Fruit fly (Drosophila melanogaster) whole organism, embryonic: ENCODE data around the gene CG43093.

Source experiments
- Aef1 ChIP-seq: fragments of 200-800 bp; sonication (Bioruptor generic); IDR thresholded peaks from 3 replicates; pipeline ENCODE4 v1.3.6; 2022; ENCODE audit warnings: missing biosample characterization, missing genetic modification characterization
- Atf6 ChIP-seq: fragments of 200-800 bp; sonication (Bioruptor generic); IDR thresholded peaks from 2 replicates; pipeline ENCODE4 v1.3.6; 2022; ENCODE audit warnings: missing biosample characterization, missing genetic modification characterization
- Awh ChIP-seq: fragments of 200-800 bp; sonication (Bioruptor generic); IDR thresholded peaks from 2 replicates; pipeline ENCODE4, ENCODE4 v1.3.6; 2022; ENCODE audit warnings: missing biosample characterization, missing genetic modification characterization
- BtbVII ChIP-seq: fragments of 200-800 bp; sonication (Bioruptor generic); optimal IDR thresholded peaks from 3 replicates; lab custom pipeline; 2017; ENCODE audit warnings: missing biosample characterization, mild to moderate bottlenecking, missing genetic modification characterization
- CG10267 ChIP-seq: fragments of 200-800 bp; sonication (Bioruptor generic); optimal IDR thresholded peaks from 2 replicates; lab custom pipeline; 2018; ENCODE audit warnings: missing biosample characterization, mild to moderate bottlenecking, missing genetic modification characterization, moderate library complexity
- CG10431 ChIP-seq: fragments of 200-800 bp; sonication (Bioruptor generic); optimal IDR thresholded peaks from 3 replicates; lab custom pipeline; 2018; ENCODE audit warnings: missing biosample characterization, mild to moderate bottlenecking, missing genetic modification characterization
- CG12155 ChIP-seq: fragments of 200-800 bp; sonication (Bioruptor generic); optimal IDR thresholded peaks from 3 replicates; lab custom pipeline; 2016; ENCODE audit warnings: missing biosample characterization, missing genetic modification characterization
- CG13296 ChIP-seq: fragments of 200-800 bp; sonication (Bioruptor generic); optimal IDR thresholded peaks from 3 replicates; lab custom pipeline; 2018; ENCODE audit warnings: missing biosample characterization, mild to moderate bottlenecking, missing genetic modification characterization
- CG15479 ChIP-seq: fragments of 200-800 bp; sonication (Bioruptor generic); optimal IDR thresholded peaks from 3 replicates; lab custom pipeline; 2019; ENCODE audit warnings: missing biosample characterization, mild to moderate bottlenecking, missing genetic modification characterization, moderate library complexity
- CG17612 ChIP-seq: fragments of 200-800 bp; sonication (Bioruptor generic); IDR thresholded peaks from 2 replicates; pipeline ENCODE4 v1.3.6; 2022; ENCODE audit warnings: missing biosample characterization, missing genetic modification characterization
- CG18764 ChIP-seq: fragments of 200-800 bp; sonication (Bioruptor generic); optimal IDR thresholded peaks from 3 replicates; lab custom pipeline; 2016; ENCODE audit warnings: missing biosample characterization, missing genetic modification characterization
- CG31441 ChIP-seq: fragments of 200-800 bp; sonication (Bioruptor generic); IDR thresholded peaks from 2 replicates; pipeline ENCODE4 v1.3.6; 2022; ENCODE audit warnings: missing biosample characterization, missing genetic modification characterization
- CG3163 ChIP-seq: fragments of 200-800 bp; sonication (Bioruptor generic); optimal IDR thresholded peaks from 3 replicates; lab custom pipeline; 2016; ENCODE audit warnings: missing biosample characterization, missing genetic modification characterization
- CG32767 ChIP-seq: fragments of 200-800 bp; sonication (Bioruptor generic); IDR thresholded peaks from 2 replicates; pipeline ENCODE4 v1.3.6; 2022; ENCODE audit warnings: missing biosample characterization, missing genetic modification characterization
- CG3995 ChIP-seq: fragments of 200-800 bp; sonication (Bioruptor generic); optimal IDR thresholded peaks from 3 replicates; lab custom pipeline; 2016; ENCODE audit warnings: missing biosample characterization, missing genetic modification characterization
- CG4282 ChIP-seq: fragments of 200-800 bp; sonication (Bioruptor generic); optimal IDR thresholded peaks from 2 replicates; lab custom pipeline; 2016; ENCODE audit warnings: missing biosample characterization, missing genetic modification characterization
- CG43689 ChIP-seq: fragments of 200-800 bp; sonication (Bioruptor generic); IDR thresholded peaks from 2 replicates; pipeline ENCODE4 v1.3.6; 2022; ENCODE audit warnings: missing biosample characterization, missing genetic modification characterization
- CG4617 ChIP-seq: fragments of 200-800 bp; sonication (Bioruptor generic); optimal IDR thresholded peaks from 3 replicates; lab custom pipeline; 2016; ENCODE audit warnings: missing biosample characterization, missing genetic modification characterization, borderline replicate concordance
- CG6272 ChIP-seq: fragments of 200-800 bp; sonication (Bioruptor generic); IDR thresholded peaks from 2 replicates; pipeline ENCODE4 v1.3.6; 2022; ENCODE audit warnings: missing biosample characterization, missing genetic modification characterization
- CG6689 ChIP-seq: fragments of 200-800 bp; sonication (Bioruptor generic); IDR thresholded peaks from 2 replicates; pipeline ENCODE4 v1.3.6; 2022; ENCODE audit warnings: missing biosample characterization, missing genetic modification characterization
- CG7987 ChIP-seq: fragments of 200-800 bp; sonication (Bioruptor generic); optimal IDR thresholded peaks from 2 replicates; lab custom pipeline; 2018; ENCODE audit warnings: missing biosample characterization, mild to moderate bottlenecking, missing genetic modification characterization, moderate library complexity
- CG9215 ChIP-seq: fragments of 200-800 bp; sonication (Bioruptor generic); IDR thresholded peaks from 2 replicates; pipeline ENCODE4 v1.3.6; 2022; ENCODE audit warnings: missing biosample characterization, missing genetic modification characterization
- CTCF ChIP-seq: fragments of 200-800 bp; sonication (Bioruptor generic); optimal IDR thresholded peaks from 2 replicates; lab custom pipeline; 2017; ENCODE audit warnings: missing biosample characterization, mild to moderate bottlenecking, missing genetic modification characterization, moderate library complexity
- CoRest ChIP-seq: fragments of 200-800 bp; sonication (Bioruptor generic); optimal IDR thresholded peaks from 3 replicates; lab custom pipeline; 2018; ENCODE audit warnings: missing biosample characterization, mild to moderate bottlenecking, missing genetic modification characterization, moderate library complexity
- D19B ChIP-seq: fragments of 200-800 bp; sonication (Bioruptor generic); optimal IDR thresholded peaks from 2 replicates; lab custom pipeline; 2017; ENCODE audit warnings: missing biosample characterization, mild to moderate bottlenecking, missing genetic modification characterization
- Dip3 ChIP-seq: fragments of 200-800 bp; sonication (Bioruptor generic); optimal IDR thresholded peaks from 3 replicates; lab custom pipeline; 2016; ENCODE audit warnings: missing biosample characterization, missing genetic modification characterization
- Dref ChIP-seq: fragments of 200-800 bp; sonication (Bioruptor generic); IDR thresholded peaks from 2 replicates; pipeline ENCODE4 v1.3.6; 2022; ENCODE audit warnings: missing biosample characterization, missing genetic modification characterization
- Fer1 ChIP-seq: fragments of 200-800 bp; sonication (Bioruptor generic); optimal IDR thresholded peaks from 2 replicates; lab custom pipeline; 2017; ENCODE audit warnings: missing biosample characterization, mild to moderate bottlenecking, missing genetic modification characterization
- HLH3B ChIP-seq: fragments of 200-800 bp; sonication (Bioruptor generic); IDR thresholded peaks from 2 replicates; pipeline ENCODE4 v1.3.6; 2022; ENCODE audit warnings: missing biosample characterization, missing genetic modification characterization
- Rx ChIP-seq: fragments of 200-800 bp; sonication (Bioruptor generic); IDR thresholded peaks from 2 replicates; pipeline ENCODE4 v1.3.6; 2022; ENCODE audit warnings: missing biosample characterization, missing genetic modification characterization
- Sin3A ChIP-seq: fragments of >200 bp; optimal IDR thresholded peaks from 2 replicates; lab custom pipeline; 2018
- ac ChIP-seq: fragments of 200-800 bp; sonication (Bioruptor generic); optimal IDR thresholded peaks from 3 replicates; lab custom pipeline; 2017; ENCODE audit warnings: missing biosample characterization, mild to moderate bottlenecking, missing genetic modification characterization
- aop ChIP-seq: fragments of 200-800 bp; sonication (Bioruptor generic); IDR thresholded peaks from 2 replicates; pipeline ENCODE4 v1.3.6; 2022; ENCODE audit warnings: missing biosample characterization, missing genetic modification characterization
- cas ChIP-seq: fragments of 200-800 bp; sonication (Bioruptor generic); IDR thresholded peaks from 2 replicates; pipeline ENCODE4 v1.3.6; 2022; ENCODE audit warnings: missing biosample characterization, missing genetic modification characterization
- cato ChIP-seq: fragments of 200-800 bp; sonication (Bioruptor generic); optimal IDR thresholded peaks from 2 replicates; lab custom pipeline; 2016; ENCODE audit warnings: missing biosample characterization, missing genetic modification characterization, borderline replicate concordance
- corto ChIP-seq: fragments of 200-800 bp; sonication (Bioruptor generic); optimal IDR thresholded peaks from 2 replicates; lab custom pipeline; 2016; ENCODE audit warnings: missing biosample characterization, mild to moderate bottlenecking, missing genetic modification characterization, moderate library complexity
- da ChIP-seq: fragments of 200-800 bp; sonication (Bioruptor generic); optimal IDR thresholded peaks from 2 replicates; lab custom pipeline; 2016; ENCODE audit warnings: missing biosample characterization, missing genetic modification characterization
- danr ChIP-seq: fragments of 200-800 bp; sonication (Bioruptor generic); IDR thresholded peaks from 2 replicates; pipeline ENCODE4 v1.3.6; 2022; ENCODE audit warnings: missing biosample characterization, missing genetic modification characterization
- emc ChIP-seq: fragments of 200-800 bp; sonication (Bioruptor generic); optimal IDR thresholded peaks from 2 replicates; lab custom pipeline; 2016; ENCODE audit warnings: missing biosample characterization, missing genetic modification characterization
- eve ChIP-seq, 2 experiments: fragments of >200 bp; optimal IDR thresholded peaks; 2 replicates each; lab custom pipeline; 2017; ENCODE audit warnings: missing biosample characterization in 2 of 2, missing genetic modification characterization in 2 of 2
- ftz-f1 ChIP-seq: fragments of 200-800 bp; sonication (Bioruptor generic); optimal IDR thresholded peaks from 2 replicates; lab custom pipeline; 2016; ENCODE audit warnings: missing biosample characterization, missing genetic modification characterization
- gsb-n ChIP-seq: fragments of 200-800 bp; sonication (Bioruptor generic); optimal IDR thresholded peaks from 3 replicates; lab custom pipeline; 2018; ENCODE audit warnings: missing biosample characterization, mild to moderate bottlenecking, missing genetic modification characterization
- lbe ChIP-seq: fragments of 200-800 bp; sonication (Bioruptor generic); optimal IDR thresholded peaks from 2 replicates; lab custom pipeline; 2016; ENCODE audit warnings: missing biosample characterization, mild to moderate bottlenecking, missing genetic modification characterization
- lilli ChIP-seq: fragments of 200-800 bp; sonication (Bioruptor generic); optimal IDR thresholded peaks from 3 replicates; lab custom pipeline; 2016; ENCODE audit warnings: missing biosample characterization, missing genetic modification characterization
- maf-S ChIP-seq: fragments of 200-800 bp; sonication (Bioruptor generic); optimal IDR thresholded peaks from 2 replicates; lab custom pipeline; 2016; ENCODE audit warnings: missing biosample characterization, missing genetic modification characterization
- nerfin-2 ChIP-seq: fragments of 200-800 bp; sonication (Bioruptor generic); IDR thresholded peaks from 2 replicates; pipeline ENCODE4 v1.3.6; 2022; ENCODE audit warnings: missing biosample characterization, missing genetic modification characterization; ENCODE audit not compliant: partially characterized antibody
- odd ChIP-seq: fragments of 200-800 bp; sonication (Bioruptor generic); optimal IDR thresholded peaks from 2 replicates; lab custom pipeline; 2017; ENCODE audit warnings: missing biosample characterization, mild to moderate bottlenecking, missing genetic modification characterization
- sd ChIP-seq: fragments of 200-800 bp; sonication (Bioruptor generic); optimal IDR thresholded peaks from 3 replicates; lab custom pipeline; 2018; ENCODE audit warnings: missing biosample characterization, mild to moderate bottlenecking, missing genetic modification characterization, moderate library complexity
- sens-2 ChIP-seq: fragments of 200-800 bp; sonication (Bioruptor generic); IDR thresholded peaks from 2 replicates; pipeline ENCODE4 v1.3.6; 2022; ENCODE audit warnings: missing biosample characterization, missing genetic modification characterization
- tup ChIP-seq: fragments of 200-800 bp; sonication (Bioruptor generic); optimal IDR thresholded peaks from 2 replicates; lab custom pipeline; 2016; ENCODE audit warnings: missing biosample characterization, mild to moderate bottlenecking, missing genetic modification characterization, moderate library complexity
- tx ChIP-seq: fragments of 200-800 bp; sonication (Bioruptor generic); optimal IDR thresholded peaks from 2 replicates; lab custom pipeline; 2016; ENCODE audit warnings: missing biosample characterization, missing genetic modification characterization
- usp ChIP-seq: fragments of >200 bp; optimal IDR thresholded peaks from 2 replicates; lab custom pipeline; 2017; ENCODE audit warnings: missing biosample characterization, missing genetic modification characterization

The CG43093 gene

dm6 chr3R:22726031-22726770 lies 43.9 kb downstream of the CG43093 start, which contains the start of gene RNF220:
Gene RNF220 (minus strand): TSS chr3R:22726414.
- TF ChIP-seq maf-S (GFP tag; lab: Kevin White, UChicago) (no peak), CoRest (tag; lab: Kevin White, UChicago) (peak; percentile 55), da (GFP tag; lab: Kevin White, UChicago) (no peak), ftz-f1 (GFP tag; lab: Kevin White, UChicago) (no peak), eve (GFP tag; optimal IDR thresholded peaks at IDR 0.05; lab: Kevin White, UChicago) (no peak), HLH3B (GFP tag; lab: Robert Waterston, UW) (no peak), sens-2 (GFP tag; lab: Robert Waterston, UW) (no peak), sd (no peak), tx (no peak), Awh (GFP tag; lab: Robert Waterston, UW) (no peak), CG6689 (GFP tag; lab: Robert Waterston, UW) (no peak), gsb-n (no peak), CG15479 (no peak), CG3163 (GFP tag; lab: Kevin White, UChicago) (no peak), CTCF (peak; percentile 38), CG12155 (GFP tag; lab: Kevin White, UChicago) (no peak), Fer1 (no peak), CG13296 (no peak), CG43689 (GFP tag; lab: Robert Waterston, UW) (no peak), corto (no peak), danr (GFP tag; lab: Robert Waterston, UW) (no peak), CG31441 (GFP tag; lab: Robert Waterston, UW) (peak; percentile 58; the same call in 1 of the 2 replicates), Rx (GFP tag; lab: Robert Waterston, UW) (no peak), CG4617 (GFP tag; lab: Kevin White, UChicago) (peak; percentile 5), cas (no peak), Dip3 (no peak), CG18764 (GFP tag; lab: Kevin White, UChicago) (no peak), CG4282 (no peak), emc (GFP tag; lab: Kevin White, UChicago) (no peak), CG32767 (no peak), odd (GFP tag; lab: Kevin White, UChicago) (no peak), CG10431 (GFP tag; lab: Kevin White, UChicago) (no peak), CG6272 (GFP tag; lab: Robert Waterston, UW) (peak; percentile 24; the same call in 1 of the 2 replicates), aop (no peak), BtbVII (GFP tag; lab: Kevin White, UChicago) (no peak), nerfin-2 (GFP tag; lab: Robert Waterston, UW) (no peak; the same call in 1 of the 2 replicates), cato (GFP tag; lab: Kevin White, UChicago) (no peak), Sin3A (lab: Kevin White, UChicago) (peak; percentile 31), D19B (GFP tag; lab: Kevin White, UChicago) (no peak), usp (GFP tag; lab: Kevin White, UChicago) (no peak), CG7987 (GFP tag; lab: Kevin White, UChicago) (no peak), Dref (GFP tag; lab: Robert Waterston, UW) (peak; percentile 59), Aef1 (GFP tag; lab: Robert Waterston, UW) (no peak), tup (GFP tag; lab: Kevin White, UChicago) (no peak), CG10267 (tag; lab: Kevin White, UChicago) (no peak), lilli (GFP tag; lab: Kevin White, UChicago) (no peak), CG3995 (GFP tag; lab: Kevin White, UChicago) (peak; percentile 93), Atf6 (no peak), lbe (no peak), CG17612 (no peak), ac (GFP tag; lab: Kevin White, UChicago) (no peak), CG9215 (GFP tag; lab: Robert Waterston, UW) (0 out of 2 replicates have a peak, but pooled peaks have one; percentile 23)
